Fruit fly (Drosophila melanogaster) whole organism, embryonic: Measurements from ENCODE around the gene Stim.

Experiments
- BEAF-32 ChIP-seq: fragments of 200-800 bp; sonication (Bioruptor generic); optimal IDR thresholded peaks from 3 replicates; lab custom pipeline; 2017; ENCODE audit warnings: missing biosample characterization, missing genetic modification characterization, mild to moderate bottlenecking, moderate library complexity, missing genetic modification reagents
- Bgb ChIP-seq: fragments of 200-800 bp; sonication (Bioruptor generic); IDR thresholded peaks from 2 replicates; pipeline ENCODE4 v1.3.6; 2022; ENCODE audit warnings: missing biosample characterization, missing genetic modification characterization; ENCODE audit not compliant: partially characterized antibody
- CG10267 ChIP-seq: fragments of 200-800 bp; sonication (Bioruptor generic); optimal IDR thresholded peaks from 2 replicates; lab custom pipeline; 2018; ENCODE audit warnings: missing biosample characterization, mild to moderate bottlenecking, missing genetic modification characterization, moderate library complexity
- CG10565 ChIP-seq: fragments of 200-800 bp; sonication (Bioruptor generic); optimal IDR thresholded peaks from 3 replicates; lab custom pipeline; 2016; ENCODE audit warnings: missing biosample characterization, mild to moderate bottlenecking, missing genetic modification characterization
- CG11247 ChIP-seq: fragments of 200-800 bp; sonication (Bioruptor generic); IDR thresholded peaks from 2 replicates; pipeline ENCODE4 v1.3.6; 2022; ENCODE audit warnings: missing biosample characterization, missing genetic modification characterization
- CG12104 ChIP-seq: fragments of 200-800 bp; sonication (Bioruptor generic); optimal IDR thresholded peaks from 3 replicates; lab custom pipeline; 2016; ENCODE audit warnings: missing biosample characterization, missing genetic modification characterization
- CG12299 ChIP-seq: fragments of 200-800 bp; sonication (Bioruptor generic); optimal IDR thresholded peaks from 2 replicates; lab custom pipeline; 2018; ENCODE audit warnings: missing biosample characterization, mild to moderate bottlenecking, missing genetic modification characterization
- CG13775 ChIP-seq: fragments of 200-800 bp; sonication (Bioruptor generic); optimal IDR thresholded peaks from 3 replicates; lab custom pipeline; 2017; ENCODE audit warnings: missing biosample characterization, mild to moderate bottlenecking, missing genetic modification characterization
- CG15514 ChIP-seq: fragments of 200-800 bp; sonication (Bioruptor generic); optimal IDR thresholded peaks from 3 replicates; lab custom pipeline; 2017; ENCODE audit warnings: missing biosample characterization, missing genetic modification characterization, mild to moderate bottlenecking, moderate library complexity, missing genetic modification reagents
- CG16813 ChIP-seq: fragments of 200-800 bp; sonication (Bioruptor generic); IDR thresholded peaks from 3 replicates; pipeline ENCODE4 v1.3.6; 2022; ENCODE audit warnings: missing biosample characterization, missing genetic modification characterization; ENCODE audit not compliant: partially characterized antibody
- CG16863 ChIP-seq: fragments of 200-800 bp; sonication (Bioruptor generic); optimal IDR thresholded peaks from 3 replicates; lab custom pipeline; 2016; ENCODE audit warnings: missing biosample characterization, missing genetic modification characterization
- CG18011 ChIP-seq: fragments of 200-800 bp; sonication (Bioruptor generic); optimal IDR thresholded peaks from 2 replicates; lab custom pipeline; 2017; ENCODE audit warnings: missing biosample characterization, missing genetic modification characterization, mild to moderate bottlenecking, moderate library complexity, missing genotype
- CG2116 ChIP-seq: fragments of 200-800 bp; sonication (Bioruptor generic); optimal IDR thresholded peaks from 3 replicates; lab custom pipeline; 2018; ENCODE audit warnings: missing biosample characterization, mild to moderate bottlenecking, missing genetic modification characterization
- CG4424 ChIP-seq: fragments of 200-800 bp; sonication (Bioruptor generic); optimal IDR thresholded peaks from 3 replicates; lab custom pipeline; 2016; ENCODE audit warnings: missing biosample characterization, missing genetic modification characterization
- CG6683 ChIP-seq: fragments of 200-800 bp; sonication (Bioruptor generic); optimal IDR thresholded peaks from 2 replicates; lab custom pipeline; 2017; ENCODE audit warnings: missing biosample characterization, mild to moderate bottlenecking, missing genetic modification characterization, missing genetic modification reagents
- CG7271 ChIP-seq: fragments of 200-800 bp; sonication (Bioruptor generic); optimal IDR thresholded peaks from 2 replicates; lab custom pipeline; 2018; ENCODE audit warnings: missing biosample characterization, mild to moderate bottlenecking, missing genetic modification characterization, moderate library complexity
- Dad ChIP-seq: fragments of 200-800 bp; sonication (Bioruptor generic); optimal IDR thresholded peaks from 3 replicates; lab custom pipeline; 2016; ENCODE audit warnings: missing biosample characterization, missing genetic modification characterization
- Deaf1 ChIP-seq: fragments of 200-800 bp; optimal IDR thresholded peaks from 3 replicates; lab custom pipeline; 2019; ENCODE audit warnings: missing biosample characterization, mild to moderate bottlenecking, missing genetic modification characterization, moderate library complexity
- Dp ChIP-seq: fragments of 200-800 bp; sonication (Bioruptor generic); optimal IDR thresholded peaks from 2 replicates; lab custom pipeline; 2018; ENCODE audit warnings: missing biosample characterization, mild to moderate bottlenecking, missing genetic modification characterization, moderate library complexity
- Dref ChIP-seq: fragments of 200-800 bp; sonication (Bioruptor generic); IDR thresholded peaks from 2 replicates; pipeline ENCODE4 v1.3.6; 2022; ENCODE audit warnings: missing biosample characterization, missing genetic modification characterization
- Ets65A ChIP-seq: fragments of 200-800 bp; sonication (Bioruptor generic); peaks from one replicate; lab custom pipeline; 2016; ENCODE audit warnings: missing biosample characterization, missing genetic modification characterization
- HLH3B ChIP-seq: fragments of 200-800 bp; sonication (Bioruptor generic); IDR thresholded peaks from 2 replicates; pipeline ENCODE4 v1.3.6; 2022; ENCODE audit warnings: missing biosample characterization, missing genetic modification characterization
- HmgZ ChIP-seq: fragments of 200-800 bp; sonication (Bioruptor generic); optimal IDR thresholded peaks from 2 replicates; lab custom pipeline; 2018; ENCODE audit warnings: missing biosample characterization, mild to moderate bottlenecking, missing genetic modification characterization
- Mrtf ChIP-seq: fragments of 200-800 bp; sonication (Bioruptor generic); IDR thresholded peaks from 3 replicates; pipeline ENCODE4 v1.3.6; 2022; ENCODE audit warnings: missing biosample characterization, missing genetic modification characterization
- NfI ChIP-seq: fragments of 200-800 bp; sonication (Bioruptor generic); optimal IDR thresholded peaks from 3 replicates; lab custom pipeline; 2018; ENCODE audit warnings: missing biosample characterization, mild to moderate bottlenecking, missing genetic modification characterization, moderate library complexity
- Pdp1 ChIP-seq, 2 experiments: fragments of 200-800 bp; sonication (Bioruptor generic); optimal IDR thresholded peaks; 3 replicates each; lab custom pipeline; 2016; ENCODE audit warnings: missing biosample characterization in 2 of 2, missing genetic modification characterization in 2 of 2, mild to moderate bottlenecking in 1 of 2, moderate library complexity in 1 of 2
- crp ChIP-seq, 2 experiments: fragments of 200-800 bp; sonication (Bioruptor generic); optimal IDR thresholded peaks; 2 replicates in 1 of 2; 3 replicates in 1 of 2; lab custom pipeline; 2017; ENCODE audit warnings: missing biosample characterization in 2 of 2, missing genetic modification characterization in 2 of 2, mild to moderate bottlenecking in 1 of 2, moderate library complexity in 1 of 2
- dpn ChIP-seq, 2 experiments: fragments of 200-800 bp; sonication (Bioruptor generic); optimal IDR thresholded peaks; 3 replicates each; lab custom pipeline; 2016; ENCODE audit warnings: missing biosample characterization in 2 of 2, missing genetic modification characterization in 2 of 2
- eve ChIP-seq, 2 experiments: fragments of >200 bp; optimal IDR thresholded peaks; 2 replicates each; lab custom pipeline; 2017; ENCODE audit warnings: missing biosample characterization in 2 of 2, missing genetic modification characterization in 2 of 2
- fd96Cb ChIP-seq: fragments of 200-800 bp; sonication (Bioruptor generic); optimal IDR thresholded peaks from 2 replicates; lab custom pipeline; 2018; ENCODE audit warnings: missing biosample characterization, mild to moderate bottlenecking, missing genetic modification characterization, moderate library complexity
- klu ChIP-seq: fragments of 200-800 bp; sonication (Bioruptor generic); IDR thresholded peaks from 2 replicates; pipeline ENCODE4 v1.3.6; 2022; ENCODE audit warnings: missing biosample characterization, missing genetic modification characterization
- nmo ChIP-seq: fragments of 200-800 bp; sonication (Bioruptor generic); optimal IDR thresholded peaks from 2 replicates; lab custom pipeline; 2018; ENCODE audit warnings: missing biosample characterization, mild to moderate bottlenecking, missing genetic modification characterization, moderate library complexity
- onecut ChIP-seq: fragments of 200-800 bp; sonication (Bioruptor generic); IDR thresholded peaks from 2 replicates; pipeline ENCODE4 v1.3.6; 2022; ENCODE audit warnings: missing biosample characterization, missing genetic modification characterization
- otp ChIP-seq: fragments of 200-800 bp; sonication (Bioruptor generic); IDR thresholded peaks from 3 replicates; pipeline ENCODE4, ENCODE4 v1.3.6; 2022; ENCODE audit warnings: missing biosample characterization, missing genetic modification characterization
- phol ChIP-seq: fragments of 200-800 bp; sonication (Bioruptor generic); optimal IDR thresholded peaks from 3 replicates; lab custom pipeline; 2018; ENCODE audit warnings: missing biosample characterization, mild to moderate bottlenecking, missing genetic modification characterization, moderate library complexity
- psq ChIP-seq: fragments of 200-800 bp; sonication (Bioruptor generic); optimal IDR thresholded peaks from 2 replicates; lab custom pipeline; 2017; ENCODE audit warnings: missing biosample characterization, missing genetic modification characterization
- pzg ChIP-seq: fragments of 200-800 bp; sonication (Bioruptor generic); optimal IDR thresholded peaks from 3 replicates; lab custom pipeline; 2018; ENCODE audit warnings: missing biosample characterization, mild to moderate bottlenecking, missing genetic modification characterization, moderate library complexity
- sens-2 ChIP-seq: fragments of 200-800 bp; sonication (Bioruptor generic); IDR thresholded peaks from 2 replicates; pipeline ENCODE4 v1.3.6; 2022; ENCODE audit warnings: missing biosample characterization, missing genetic modification characterization
- sisA ChIP-seq: fragments of 200-800 bp; sonication (Bioruptor generic); IDR thresholded peaks from 2 replicates; pipeline ENCODE4 v1.3.6; 2022; ENCODE audit warnings: missing biosample characterization, missing genetic modification characterization
- ssp ChIP-seq: fragments of 200-800 bp; sonication (Bioruptor generic); IDR thresholded peaks from 2 replicates; pipeline ENCODE4 v1.3.6; 2022; ENCODE audit warnings: missing biosample characterization, missing genetic modification characterization

The Stim gene

dm6 chrX:15933504-15934225, 6.6 kb downstream of the Stim start, which contains the start of gene Ranbp16 (continued):
- no peak for TF ChIP-seq phol (tag; lab: Kevin White, UChicago)
- no peak for TF ChIP-seq NfI (GFP tag; lab: Kevin White, UChicago)
- TF ChIP-seq CG16813 (GFP tag; lab: Robert Waterston, UW): peak; percentile 68

- TF ChIP-seq otp (no peak), crp (GFP tag; optimal IDR thresholded peaks at IDR 0.05; lab: Kevin White, UChicago) (no peak), CG7271 (tag; lab: Kevin White, UChicago) (no peak), CG6683 (GFP tag; lab: Kevin White, UChicago) (no peak), CG15514 (GFP tag; lab: Kevin White, UChicago) (peak; percentile 21), pzg (peak; percentile 5), CG12299 (no peak), psq (no peak), BEAF-32 (GFP tag; lab: Kevin White, UChicago) (peak; percentile 3), Mrtf (0 out of 3 replicates have a peak, but pooled peaks have one; percentile 5), Ets65A (GFP tag; lab: Kevin White, UChicago) (peak; percentile 69)
Measured at dm6 chrX:15924805-15925204, 15.4 kb downstream of the Stim start, which contains the start of gene Lcch3. Lcch3 (plus strand) TSS chrX:15925105.

- no peak for TF ChIP-seq Bgb (GFP tag; lab: Robert Waterston, UW)
- TF ChIP-seq pzg: no peak
- TF ChIP-seq CG4424 (GFP tag; lab: Kevin White, UChicago): no peak
- TF ChIP-seq onecut (GFP tag; lab: Robert Waterston, UW): no peak
- no peak for TF ChIP-seq CG16863 (GFP tag; lab: Kevin White, UChicago)
- no peak for TF ChIP-seq Pdp1 (GFP tag; optimal IDR thresholded peaks at IDR 0.05; lab: Kevin White, UChicago)
- TF ChIP-seq, all 482 proteins: peak for 0
Measured at dm6 chrX:15921655-15922054, 18.6 kb downstream of the Stim start, which contains the start of gene CG8916. CG8916 (plus strand) TSS chrX:15921955.

- TF ChIP-seq Dad (GFP tag; lab: Kevin White, UChicago): no peak
- TF ChIP-seq CG18011 (GFP tag; lab: Kevin White, UChicago): peak; percentile 87
- TF ChIP-seq Deaf1 (tag; lab: Kevin White, UChicago): peak; percentile 56
Measured at dm6 chrX:15910570-15910969, 29.7 kb downstream of the Stim start, which contains the start of gene Lrp4. Lrp4 (plus strand) TSS chrX:15910870.

- TF ChIP-seq CG12104 (no peak), Dp (peak; percentile 14), dpn (GFP tag; optimal IDR thresholded peaks at IDR 0.05; lab: Kevin White, UChicago) (peak in 1 of 2 experiments; percentile 17), CG13775 (GFP tag; lab: Kevin White, UChicago) (no peak), sens-2 (no peak), HmgZ (tag; lab: Kevin White, UChicago) (peak; percentile 0), sisA (GFP tag; lab: Robert Waterston, UW) (peak; percentile 71; the same call in 1 of the 2 replicates), CG2116 (GFP tag; lab: Kevin White, UChicago) (peak; percentile 18), Dref (GFP tag; lab: Robert Waterston, UW) (peak; percentile 55), HLH3B (GFP tag; lab: Robert Waterston, UW) (0 out of 2 replicates have a peak, but pooled peaks have one; percentile 34), klu (GFP tag; lab: Robert Waterston, UW) (no peak), ssp (GFP tag; lab: Robert Waterston, UW) (peak; percentile 93), CG10267 (tag; lab: Kevin White, UChicago) (peak; percentile 14), fd96Cb (tag; lab: Kevin White, UChicago) (no peak), CG10565 (GFP tag; lab: Kevin White, UChicago) (no peak), nmo (GFP tag; lab: Kevin White, UChicago) (peak; percentile 1), Ets65A (GFP tag; lab: Kevin White, UChicago) (peak; percentile 94), eve (GFP tag; optimal IDR thresholded peaks at IDR 0.05; lab: Kevin White, UChicago) (no peak), CG11247 (0 out of 2 replicates have a peak, but pooled peaks have one; percentile 22)
Measured at dm6 chrX:15909564-15910284, 30.5 kb downstream of the Stim start, which contains the start of gene CycD. CycD (minus strand) TSS chrX:15909676.
